Worm (Caenorhabditis elegans) whole organism, young adult: Measurements from ENCODE around the gene idpp-15.
"Not testable (repeated sequence)": the region's sequence is repeated elsewhere in the genome, so short reads cannot be mapped to it uniquely, and the experiment has no call there.

Source experiments
- B0261.1 ChIP-seq: sonication (generic microtip); optimal IDR thresholded peaks from 2 replicates; lab custom pipeline; 2016; ENCODE audit warnings: mild to moderate bottlenecking, missing genetic modification characterization, moderate library complexity, missing compliant biosample characterization
- C17E4.6 ChIP-seq: fragments of 200-800 bp; sonication (Bioruptor generic); IDR thresholded peaks from 2 replicates; pipeline ENCODE4 v1.3.6; 2022; ENCODE audit warnings: missing genetic modification reagents, missing genetic modification characterization, missing compliant biosample characterization
- F39B2.1 ChIP-seq: fragments of 200-800 bp; sonication (Bioruptor generic); IDR thresholded peaks from 2 replicates; pipeline ENCODE4 v1.3.6; 2022; ENCODE audit warnings: missing genetic modification reagents, missing genetic modification characterization, missing compliant biosample characterization
- K11D2.4 ChIP-seq: fragments of 200-800 bp; sonication (Bioruptor generic); IDR thresholded peaks from 2 replicates; pipeline ENCODE4 v1.3.6; 2022; ENCODE audit warnings: missing genetic modification reagents, missing genetic modification characterization, missing compliant biosample characterization
- Y53G8AR.9 ChIP-seq: fragments of 200-800 bp; sonication (Bioruptor generic); conservative IDR thresholded peaks from 2 replicates; pipeline ENCODE4 v1.3.6; 2022; ENCODE audit warnings: missing genetic modification reagents, missing genetic modification characterization, missing compliant biosample characterization
- Y95B8A.8 ChIP-seq: fragments of 200-800 bp; sonication (Bioruptor generic); IDR thresholded peaks from 2 replicates; pipeline ENCODE4 v1.3.6; 2022; ENCODE audit warnings: missing genetic modification reagents, missing genetic modification characterization, missing compliant biosample characterization
- ama-1 ChIP-seq, 3 experiments: fragments of 150-350 bp in 1 of 3; sonication (generic microtip) in 2 of 3; optimal IDR thresholded peaks; 2 replicates each; lab custom pipeline; 2014 to 2018; ENCODE audit warnings: missing biosample characterization in 2 of 3, missing genetic modification characterization in 2 of 3, missing genetic modification reagents in 2 of 3
- aptf-2 ChIP-seq: fragments of 200-800 bp; sonication (Bioruptor generic); conservative IDR thresholded peaks from 2 replicates; pipeline ENCODE4 v1.3.6; 2022; ENCODE audit warnings: missing genetic modification reagents, missing genetic modification characterization, missing compliant biosample characterization
- cebp-2 ChIP-seq: fragments of 200-800 bp; sonication (Bioruptor generic); IDR thresholded peaks from 2 replicates; pipeline ENCODE4 v1.3.6; 2022; ENCODE audit warnings: missing genetic modification characterization, missing compliant biosample characterization
- ceh-40 ChIP-seq: fragments of 200-800 bp; sonication (Bioruptor generic); IDR thresholded peaks from 2 replicates; pipeline ENCODE4 v1.3.6; 2022; ENCODE audit warnings: missing genetic modification characterization, missing compliant biosample characterization
- ceh-79 ChIP-seq: sonication (generic microtip); optimal IDR thresholded peaks from 2 replicates; lab custom pipeline; 2017; ENCODE audit warnings: mild to moderate bottlenecking, missing genetic modification characterization, missing compliant biosample characterization
- dpff-1 ChIP-seq: sonication (generic microtip); optimal IDR thresholded peaks from 2 replicates; lab custom pipeline; 2017; ENCODE audit warnings: mild to moderate bottlenecking, missing genetic modification characterization, missing compliant biosample characterization
- efl-1 ChIP-seq: fragments of 150-350 bp; optimal IDR thresholded peaks from 2 replicates; lab custom pipeline; 2014; ENCODE audit warnings: missing biosample characterization, missing genetic modification reagents, missing genetic modification characterization
- egrh-3 ChIP-seq: fragments of 200-800 bp; sonication (Bioruptor generic); IDR thresholded peaks from 2 replicates; pipeline ENCODE4 v1.3.6; 2022; ENCODE audit warnings: missing genetic modification reagents, missing genetic modification characterization, missing compliant biosample characterization
- lin-26 ChIP-seq: fragments of 200-800 bp; sonication (Bioruptor generic); IDR thresholded peaks from 2 replicates; pipeline ENCODE4 v1.3.6; 2022; ENCODE audit warnings: missing genetic modification reagents, missing genetic modification characterization, missing compliant biosample characterization
- madf-6 ChIP-seq: fragments of 200-800 bp; sonication (Bioruptor generic); IDR thresholded peaks from 2 replicates; pipeline ENCODE4 v1.3.6; 2022; ENCODE audit warnings: missing genetic modification reagents, missing genetic modification characterization, missing compliant biosample characterization
- madf-8 ChIP-seq: fragments of 200-800 bp; sonication (Bioruptor generic); conservative IDR thresholded peaks from 2 replicates; pipeline ENCODE4 v1.3.6; 2022; ENCODE audit warnings: missing genetic modification reagents, missing genetic modification characterization, missing compliant biosample characterization
- nhr-120 ChIP-seq: fragments of 200-800 bp; sonication (Bioruptor generic); IDR thresholded peaks from 2 replicates; pipeline ENCODE4 v1.3.6; 2022; ENCODE audit warnings: missing genetic modification characterization, missing compliant biosample characterization
- nhr-80 ChIP-seq: sonication (generic microtip); optimal IDR thresholded peaks from 2 replicates; lab custom pipeline; 2016; ENCODE audit warnings: missing genetic modification characterization, missing compliant biosample characterization
- rec-8 ChIP-seq, 2 experiments: sonication (generic microtip); optimal IDR thresholded peaks; 2 replicates each; lab custom pipeline; 2016; ENCODE audit warnings: mild to moderate bottlenecking in 2 of 2, missing genetic modification characterization in 2 of 2, missing genetic modification reagents in 2 of 2, missing genotype in 2 of 2, missing biosample characterization in 1 of 2, missing compliant biosample characterization in 1 of 2, moderate library complexity in 1 of 2
- repo-1 ChIP-seq: sonication (generic microtip); optimal IDR thresholded peaks from 2 replicates; lab custom pipeline; 2017; ENCODE audit warnings: mild to moderate bottlenecking, missing genetic modification characterization, missing compliant biosample characterization
- rpc-1 ChIP-seq, 2 experiments: fragments of 150-350 bp in 1 of 2; sonication (generic microtip) in 1 of 2; optimal IDR thresholded peaks; 2 replicates each; lab custom pipeline; 2014 to 2018; ENCODE audit warnings: missing biosample characterization in 1 of 2, missing genetic modification characterization in 1 of 2, missing genetic modification reagents in 1 of 2, missing genotype in 1 of 2
- sea-2 ChIP-seq: fragments of 200-800 bp; sonication (Bioruptor generic); IDR thresholded peaks from 2 replicates; pipeline ENCODE4 v1.3.6; 2022; ENCODE audit warnings: missing genetic modification characterization, missing compliant biosample characterization
- snpc-3.4 ChIP-seq: sonication (generic microtip); optimal IDR thresholded peaks from 2 replicates; lab custom pipeline; 2017; ENCODE audit warnings: missing genetic modification characterization, mild to moderate bottlenecking, missing compliant biosample characterization, antibody characterized with exemption, moderate library complexity, missing genotype, missing genetic modification reagents
- tbp1 ChIP-seq: fragments of 200-800 bp; sonication (Bioruptor generic); optimal IDR thresholded peaks from 2 replicates; lab custom pipeline; 2018; ENCODE audit warnings: mild to moderate bottlenecking, missing genetic modification characterization, missing compliant biosample characterization
- zim-3 ChIP-seq: sonication (generic microtip); optimal IDR thresholded peaks from 2 replicates; lab custom pipeline; 2017; ENCODE audit warnings: mild to moderate bottlenecking, missing genetic modification characterization, moderate library complexity, missing compliant biosample characterization
- ztf-18 ChIP-seq: sonication (generic microtip); optimal IDR thresholded peaks from 2 replicates; lab custom pipeline; 2016; ENCODE audit warnings: missing genotype, mild to moderate bottlenecking, missing genetic modification characterization, missing compliant biosample characterization
- ztf-22 ChIP-seq: fragments of 200-800 bp; sonication (Bioruptor generic); optimal IDR thresholded peaks from 2 replicates; lab custom pipeline; 2018; ENCODE audit warnings: mild to moderate bottlenecking, missing genetic modification characterization, moderate library complexity, missing compliant biosample characterization
- ztf-3 ChIP-seq: fragments of 200-800 bp; sonication (Bioruptor generic); optimal IDR thresholded peaks from 2 replicates; lab custom pipeline; 2018; ENCODE audit warnings: mild to moderate bottlenecking, missing genetic modification characterization, missing compliant biosample characterization

The idpp-15 gene

ce11 chrIII:8535445-8535844, 10.6 kb downstream of the idpp-15 start:
- no peak for TF ChIP-seq Y53G8AR.9 (GFP tag; lab: Robert Waterston, UW)
- no peak for TF ChIP-seq sea-2 (GFP tag; lab: Robert Waterston, UW)
- no peak for TF ChIP-seq nhr-120 (GFP tag; lab: Robert Waterston, UW)
- no peak for TF ChIP-seq snpc-3.4 (tag; lab: Kevin White, UChicago)
- no peak for TF ChIP-seq ztf-18
- no peak for TF ChIP-seq cebp-2 (GFP tag; lab: Robert Waterston, UW)

DNA sequence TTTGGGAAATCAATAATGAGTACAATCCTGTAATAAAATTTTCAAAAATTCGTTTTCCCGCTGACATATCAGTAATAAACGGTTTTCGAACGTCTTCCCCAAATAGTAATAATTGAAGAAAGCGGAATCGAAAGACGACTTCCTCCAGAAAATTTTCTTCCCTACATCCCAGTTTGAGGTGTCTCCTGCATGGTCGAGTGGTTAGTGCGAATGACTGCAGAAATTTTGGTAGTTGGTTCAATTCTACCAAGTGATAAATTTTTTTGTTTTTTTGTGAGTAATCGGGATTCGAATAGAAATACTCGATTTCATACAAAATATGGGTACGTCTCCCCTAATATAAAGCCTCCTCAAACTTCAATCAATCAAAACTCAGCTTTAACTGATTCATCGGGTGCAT, 16.2 kb downstream of the idpp-15 start:
- TF ChIP-seq tbp1, result peak; percentile 79
- TF ChIP-seq lin-26 (GFP tag; lab: Robert Waterston, UW), result peak; percentile 82
- TF ChIP-seq B0261.1 (tag; lab: Kevin White, UChicago), result peak; percentile 35
- TF ChIP-seq rpc-1 (optimal IDR thresholded peaks at IDR 0.05; lab: Kevin White, UChicago), result not testable (repeated sequence)
- peak; percentile 19 for TF ChIP-seq rpc-1 (tag; optimal IDR thresholded peaks at IDR 0.05; lab: Kevin White, UChicago)

- TF ChIP-seq F39B2.1 (no peak), egrh-3 (GFP tag; lab: Robert Waterston, UW) (no peak), zim-3 (no peak), madf-8 (GFP tag; lab: Robert Waterston, UW) (no peak)
These were observed 20.6 kb downstream of the idpp-15 start, which contains the start of gene ZC21.6 for ce11 chrIII:8545515-8545914. ZC21.6 (minus strand) TSS chrIII:8545615.

DNA sequence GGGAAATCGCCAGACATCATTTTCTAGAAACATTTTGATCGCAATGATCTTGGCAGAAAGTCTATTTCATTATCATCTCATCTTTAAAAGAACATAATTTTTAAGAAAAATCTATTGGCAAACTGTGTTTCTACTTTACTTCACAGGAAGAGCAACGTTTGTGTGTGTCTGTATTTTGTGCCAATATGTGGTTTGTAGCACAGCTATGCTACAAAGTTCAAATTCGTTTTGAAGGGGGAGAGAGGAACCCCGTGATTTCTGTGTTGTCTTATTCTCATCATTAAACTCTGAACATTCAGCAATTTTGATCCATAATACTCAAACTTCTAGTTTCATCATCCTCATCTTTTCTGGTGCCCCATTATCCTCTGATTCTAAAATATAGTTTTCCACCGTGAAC, 26.8 kb downstream of the idpp-15 start:
- no peak for TF ChIP-seq ceh-40 (GFP tag; lab: Robert Waterston, UW)
- no peak for TF ChIP-seq K11D2.4 (GFP tag; lab: Robert Waterston, UW)
- TF ChIP-seq dpff-1 (tag; lab: Kevin White, UChicago), result no peak
- TF ChIP-seq F39B2.1, result no peak
- TF ChIP-seq C17E4.6, result no peak
- no peak for TF ChIP-seq madf-6 (GFP tag; lab: Robert Waterston, UW)

DNA sequence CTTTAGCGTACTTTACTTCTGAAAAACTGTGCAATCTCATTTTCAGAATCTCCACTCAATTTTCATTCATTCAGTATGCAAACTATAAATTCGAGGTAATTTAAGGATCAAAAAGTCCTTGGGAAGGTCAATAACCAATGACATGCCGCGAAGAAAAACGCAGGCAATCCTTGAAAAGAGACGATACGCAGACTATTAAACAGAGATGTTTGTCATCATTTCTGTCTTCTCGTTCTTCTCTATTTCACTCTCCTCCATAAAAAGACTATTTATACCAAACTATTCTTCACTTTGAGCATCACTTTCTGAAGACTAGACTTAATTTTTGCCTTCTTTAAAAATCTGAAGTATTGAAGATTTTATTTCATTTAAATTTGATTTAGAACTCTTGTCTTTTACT, 27.3 kb downstream of the idpp-15 start, which contains the start of gene C02D5.4:
Gene C02D5.4, plus strand, starts transcription at position 41 of the 400 bp plus-strand sequence.
- TF ChIP-seq efl-1 (GFP tag; lab: Kevin White, UChicago) (peak; percentile 28), ztf-22 (no peak), aptf-2 (GFP tag; lab: Robert Waterston, UW) (no peak), repo-1 (tag; lab: Kevin White, UChicago) (no peak), rec-8 (tag; optimal IDR thresholded peaks at IDR 0.05; lab: Kevin White, UChicago) (no peak), nhr-80 (tag; lab: Kevin White, UChicago) (peak; percentile 9)
- TF ChIP-seq, all 124 proteins: peak for 2

- no peak for TF ChIP-seq ama-1 (optimal IDR thresholded peaks at IDR 0.05; lab: Kevin White, UChicago)
- no peak for TF ChIP-seq ama-1 (GFP tag; optimal IDR thresholded peaks at IDR 0.05; lab: Kevin White, UChicago)
- TF ChIP-seq Y95B8A.8, result no peak
- TF ChIP-seq ceh-79, result no peak
- TF ChIP-seq tbp1, result no peak
- no peak for TF ChIP-seq ztf-3
These were observed 29.6 kb downstream of the idpp-15 start, which contains the start of gene gsto-2 for ce11 chrIII:8554472-8554871. gsto-2 (plus strand) TSS chrIII:8554772.
